Fruit fly (Drosophila melanogaster): Measurements from ENCODE around the gene CG7069.
A peak's percentile ranks its signal among the peaks of the same experiment; 100 is the strongest.

Gene CG7069

DNA sequence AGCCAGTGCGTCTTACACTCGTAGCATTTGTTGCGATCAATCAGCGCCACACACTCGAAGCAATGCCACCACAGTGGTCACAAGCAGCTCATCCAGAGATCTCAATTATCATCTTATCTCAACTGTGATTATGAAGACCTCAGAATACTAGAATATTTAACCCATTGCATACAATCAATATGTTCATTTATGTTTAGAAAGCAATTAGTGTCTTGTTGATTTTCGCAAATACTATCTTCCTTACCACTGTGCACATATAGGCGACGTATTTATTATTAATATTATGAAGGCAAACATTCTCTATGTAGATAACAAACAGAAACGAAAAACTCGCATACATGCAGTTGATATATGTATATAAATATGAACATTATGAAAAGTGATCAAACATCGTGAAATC lies 13.8 kb upstream of the CG7069 start:
- no peak for TF ChIP-seq CG17801 (GFP tag; optimal IDR thresholded peaks at IDR 0.05; ENCODE audit: partially characterized antibody)

DNA sequence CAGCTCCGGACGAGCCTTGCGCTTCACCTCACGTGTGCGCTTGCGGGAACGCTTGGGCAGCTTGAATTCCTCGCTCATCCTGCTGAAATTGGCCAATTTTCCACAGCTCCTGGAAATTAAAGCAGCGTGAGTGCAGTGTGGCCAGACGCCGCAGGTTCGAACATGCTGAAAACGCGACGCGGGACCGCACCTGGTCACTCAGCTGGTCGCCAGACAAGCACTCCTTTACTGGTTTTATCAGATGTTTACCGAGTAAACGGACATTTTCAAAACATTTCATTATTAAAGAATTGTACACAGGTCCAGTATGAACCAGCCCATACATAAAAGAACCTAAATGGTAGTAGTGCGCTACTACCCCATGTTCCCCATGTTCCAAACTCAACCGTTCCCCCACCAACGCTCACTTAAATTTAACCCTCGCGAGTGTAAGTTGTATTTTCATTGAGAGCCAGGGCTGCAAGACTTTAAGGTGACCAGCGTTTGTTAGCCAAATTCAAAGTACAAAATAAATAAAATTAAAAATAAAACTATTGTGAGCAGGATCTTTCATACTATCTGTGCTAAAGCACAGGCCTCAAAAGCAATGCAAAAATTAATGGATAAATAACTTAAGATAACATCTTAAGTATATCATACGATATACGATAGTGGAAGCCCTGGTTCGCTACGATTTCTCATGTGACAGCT lies 10.3 kb upstream of the CG7069 start, which contains the start of the genes JMJD6, CG7071 and Muted:
Gene JMJD6, minus strand, starts transcription at position 154 of the 690 bp plus-strand sequence.
Gene CG7071, plus strand, starts transcription at position 403 of the 690 bp plus-strand sequence.
Gene Muted, plus strand, starts transcription at position 403 of the 690 bp plus-strand sequence.
- TF ChIP-seq CG17801 (GFP tag; optimal IDR thresholded peaks at IDR 0.05; ENCODE audit: partially characterized antibody) = peak; percentile 82

DNA sequence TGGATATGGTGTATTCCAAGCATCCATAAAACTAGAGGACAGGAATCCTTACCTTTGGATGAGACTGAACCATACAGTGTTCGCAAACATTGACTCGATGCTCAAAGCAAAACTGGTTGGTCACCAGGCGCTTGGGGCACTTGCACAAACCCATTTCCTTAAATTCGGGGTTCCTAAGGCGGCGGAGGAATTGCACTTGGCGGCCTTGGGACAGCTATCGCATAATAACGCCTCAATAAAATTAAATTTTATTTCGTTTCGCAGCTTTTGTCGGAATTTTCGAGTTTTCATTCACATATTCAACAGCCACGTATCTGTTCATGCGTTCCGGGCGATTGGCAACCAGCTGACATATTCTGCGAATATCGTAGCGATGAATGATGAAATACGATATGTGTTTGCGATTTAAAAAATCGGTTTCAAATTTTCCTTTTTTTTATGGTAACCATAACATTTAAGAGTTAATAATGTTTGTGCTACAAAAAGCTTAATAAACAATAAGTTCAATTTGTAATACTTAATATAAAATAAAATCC lies 6.9 kb upstream of the CG7069 start, which contains the start of gene CG5382:
Gene CG5382, minus strand, starts transcription at position 324 of the 536 bp plus-strand sequence.
- TF ChIP-seq CG17801 (GFP tag; optimal IDR thresholded peaks at IDR 0.05; ENCODE audit: partially characterized antibody) = peak; percentile 26

DNA sequence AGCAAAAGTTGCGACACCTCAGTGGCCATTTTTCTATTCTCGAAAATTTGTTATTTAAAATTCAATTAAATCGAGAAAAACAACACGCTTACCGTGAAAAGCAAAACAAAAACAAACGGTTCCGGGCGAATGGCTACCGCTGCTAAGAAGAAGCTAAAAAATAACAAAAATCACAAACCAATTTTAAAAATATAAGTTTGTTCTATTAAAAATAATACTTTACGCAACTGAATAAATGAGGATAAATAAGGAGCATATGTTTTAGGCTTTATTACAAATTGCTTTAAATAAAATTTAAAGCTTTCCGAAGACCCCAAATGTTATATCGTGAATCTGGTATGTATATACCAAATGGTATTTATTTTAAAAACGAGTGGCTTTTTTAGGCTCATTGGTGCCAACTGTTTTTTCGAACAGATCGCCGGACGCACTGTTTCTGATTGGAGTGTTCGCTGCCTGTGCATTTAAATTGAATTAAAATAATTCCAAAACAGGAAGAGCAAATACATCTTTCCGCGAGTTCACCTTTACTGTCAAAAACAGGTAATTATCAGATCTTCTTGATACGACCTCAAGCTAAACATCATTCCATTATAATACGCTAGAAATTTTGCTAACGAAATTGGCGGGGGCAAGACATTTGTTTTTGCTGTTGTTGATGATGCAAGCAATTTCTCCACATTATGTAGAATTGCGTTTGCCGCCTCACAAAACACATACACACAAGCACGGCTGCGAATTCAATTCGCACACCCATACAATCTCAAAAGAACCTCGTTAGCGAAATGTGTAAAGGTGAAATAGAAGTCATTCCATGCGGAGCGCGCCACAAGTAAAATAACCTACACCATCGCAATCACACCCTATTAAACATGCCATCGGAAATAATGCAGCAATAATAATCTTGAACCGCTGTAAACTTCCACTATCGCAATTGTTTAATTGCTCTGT lies 5.2 kb upstream of the CG7069 start, which contains the start of the genes Polr3F and PyK:
Gene Polr3F, minus strand, starts transcription at position 248 of the 951 bp plus-strand sequence.
Gene PyK, plus strand, starts transcription at position 411 of the 951 bp plus-strand sequence.
- peak; percentile 87 for TF ChIP-seq CG17801 (GFP tag; optimal IDR thresholded peaks at IDR 0.05; ENCODE audit: partially characterized antibody)

DNA sequence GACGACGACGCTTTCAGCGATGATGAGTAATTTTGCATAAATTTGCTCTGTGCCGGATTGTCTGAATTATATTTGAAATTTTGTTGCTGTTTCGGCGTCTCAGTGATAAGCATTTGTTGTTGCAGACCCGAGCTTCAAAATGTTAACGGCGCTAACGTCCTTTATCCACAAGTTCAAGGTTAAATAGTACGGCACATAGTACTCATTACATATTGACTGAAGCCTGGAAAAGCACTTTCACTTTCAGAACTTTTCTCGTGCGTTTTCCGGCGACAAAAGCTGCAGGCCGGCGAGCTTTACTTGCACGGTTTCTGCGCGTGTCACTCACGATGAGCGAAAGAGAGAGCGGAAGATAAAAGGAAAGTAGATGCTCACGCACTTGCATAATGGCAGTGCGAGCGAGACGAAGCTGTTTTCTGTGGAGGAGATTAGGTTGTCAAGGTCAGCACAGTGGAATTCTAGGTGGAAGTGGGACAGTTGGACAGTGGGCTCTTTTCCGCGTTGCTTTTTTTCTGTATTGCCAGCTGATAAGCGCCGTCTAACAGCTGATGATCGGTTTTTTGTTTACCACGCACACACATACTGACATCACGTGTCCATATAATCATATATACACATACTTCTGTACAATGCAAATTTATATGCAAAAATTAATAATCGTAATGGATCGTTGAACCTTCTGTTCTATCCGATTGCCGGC lies 4.4 kb upstream of the CG7069 start:
- TF ChIP-seq CG17801 (GFP tag; optimal IDR thresholded peaks at IDR 0.05; ENCODE audit: partially characterized antibody) = no peak

DNA sequence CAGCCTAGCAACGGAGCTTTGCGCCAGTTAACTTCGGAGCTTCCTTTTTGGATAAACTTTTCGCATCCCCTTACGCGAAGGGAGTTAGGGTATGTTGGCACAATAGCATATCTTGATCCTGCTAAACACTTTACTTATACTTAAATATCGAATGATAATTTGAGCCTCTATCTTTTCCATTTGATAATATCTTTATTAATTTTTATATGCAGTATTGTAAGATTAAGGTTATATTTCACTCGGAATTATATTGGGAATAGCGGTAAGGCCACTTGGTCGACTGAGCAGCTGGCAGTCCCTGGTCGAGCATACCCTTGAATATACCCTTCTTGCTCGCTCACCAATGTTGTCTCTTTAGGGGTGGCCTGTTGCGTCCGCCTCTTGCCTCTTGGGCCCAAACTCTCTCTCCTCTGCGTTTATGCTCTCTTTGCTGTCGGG lies 3.8 kb upstream of the CG7069 start:
- TF ChIP-seq CG17801 (GFP tag; optimal IDR thresholded peaks at IDR 0.05; ENCODE audit: partially characterized antibody) = no peak

DNA sequence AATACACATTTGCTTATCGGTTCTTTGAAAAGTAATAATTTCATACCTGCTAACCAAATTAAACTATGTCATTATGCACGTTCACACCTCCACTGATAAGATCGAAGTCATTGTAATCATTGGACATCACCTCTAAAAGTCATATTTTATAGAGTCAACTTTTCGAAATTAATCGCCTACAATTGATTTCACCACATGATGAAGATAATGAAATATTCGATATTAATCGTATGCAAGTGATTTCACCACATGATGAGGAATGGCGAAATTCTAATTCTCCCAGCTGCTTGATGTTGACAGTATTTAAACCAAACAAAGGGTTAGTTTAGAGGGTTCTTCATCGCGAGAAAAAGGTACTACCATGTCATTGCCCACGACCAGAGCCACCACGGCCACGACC lies 3.0 kb downstream of the CG7069 start, which contains the start of gene CG18596:
Gene CG18596, plus strand, starts transcription at position 250 of the 400 bp plus-strand sequence.
- peak; percentile 44 for TF ChIP-seq CG17801 (GFP tag; optimal IDR thresholded peaks at IDR 0.05; ENCODE audit: partially characterized antibody)

DNA sequence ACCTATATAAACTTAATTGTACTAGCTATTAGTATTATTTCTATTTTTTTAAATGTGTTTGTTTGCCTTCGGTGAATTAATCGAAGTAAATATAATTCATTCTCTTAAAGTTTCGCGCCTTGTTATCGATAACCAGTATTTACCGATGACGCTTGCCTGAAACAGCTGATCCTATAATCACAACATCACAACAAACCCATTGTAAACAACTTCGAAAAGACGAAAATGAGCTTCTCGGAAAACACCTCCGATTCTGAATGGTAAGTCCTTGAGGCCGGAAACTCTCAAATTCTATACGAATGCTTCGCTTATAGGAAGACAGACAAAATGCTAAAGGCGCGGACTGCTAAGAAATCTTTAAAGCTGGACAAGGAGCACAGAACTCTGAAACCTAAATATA lies 7.3 kb downstream of the CG7069 start, which contains the start of gene CG34149:
Gene CG34149, plus strand, starts transcription at position 187 of the 400 bp plus-strand sequence.
- no peak for TF ChIP-seq CG17801 (GFP tag; optimal IDR thresholded peaks at IDR 0.05; ENCODE audit: partially characterized antibody)

DNA sequence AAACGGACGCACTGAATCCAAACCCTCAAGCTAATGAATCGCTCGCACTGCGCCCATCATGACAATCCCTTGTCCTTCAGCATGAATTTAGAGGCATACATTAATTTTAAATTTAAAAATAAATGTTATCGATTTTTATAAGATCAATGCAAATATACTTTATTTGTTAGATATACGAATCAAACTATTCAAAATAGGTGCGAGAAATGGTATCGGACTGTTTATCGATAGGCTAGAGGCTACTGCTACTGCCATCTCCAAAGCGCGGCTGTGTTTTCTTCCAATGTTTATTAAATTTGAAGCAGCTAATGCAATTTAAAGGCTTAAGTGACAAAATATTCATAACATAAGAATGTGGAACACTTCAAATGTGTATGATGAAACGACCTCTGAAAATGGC lies 8.4 kb downstream of the CG7069 start, which contains the start of gene CG43342:
Gene CG43342, plus strand, starts transcription at position 264 of the 400 bp plus-strand sequence.
- TF ChIP-seq CG17801 (GFP tag; optimal IDR thresholded peaks at IDR 0.05; ENCODE audit: partially characterized antibody) = no peak

DNA sequence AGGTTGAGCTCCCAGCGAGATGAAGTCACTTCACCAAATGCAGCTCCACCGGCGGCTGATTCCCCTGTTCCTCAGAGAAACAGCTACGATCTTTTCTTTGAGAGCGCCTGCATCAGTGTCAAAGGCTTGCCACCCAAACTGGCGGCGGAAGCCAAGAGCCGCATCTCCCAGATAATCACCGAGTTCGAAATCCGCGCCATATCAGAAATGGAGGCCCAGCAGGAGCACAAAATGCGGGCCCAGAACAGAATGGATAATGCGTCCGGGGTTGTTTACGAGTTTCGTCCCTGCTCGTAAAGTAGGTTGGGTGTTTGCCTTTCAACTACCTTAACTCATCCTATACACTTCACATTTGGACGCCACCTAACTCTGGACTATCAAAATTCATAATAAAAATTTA lies 9.1 kb downstream of the CG7069 start, which contains the start of gene Gpdh3:
Gene Gpdh3, plus strand, starts transcription at position 301 of the 400 bp plus-strand sequence.
- no peak for TF ChIP-seq CG17801 (GFP tag; optimal IDR thresholded peaks at IDR 0.05; ENCODE audit: partially characterized antibody)

DNA sequence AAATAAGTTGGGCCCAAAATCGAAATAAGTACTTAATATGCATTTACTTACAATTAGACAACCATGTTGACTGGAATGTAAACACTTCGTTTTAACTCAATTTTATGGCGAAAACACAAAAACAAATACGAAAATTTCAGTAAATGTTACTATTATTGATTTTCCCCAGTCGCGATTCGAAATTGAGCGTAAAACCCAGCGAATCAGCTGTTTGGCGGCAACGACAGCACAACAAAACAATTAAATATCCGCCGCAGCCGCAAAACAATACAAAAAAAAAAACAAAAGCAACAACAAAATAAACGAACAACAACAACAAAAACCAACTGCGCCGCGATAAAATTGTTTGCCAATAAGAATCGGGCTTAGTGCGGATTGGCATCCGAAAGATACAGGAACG lies 17.0 kb downstream of the CG7069 start, which contains the start of the genes CAH8 and CG7059:
Gene CAH8, minus strand, starts transcription at position 101 of the 400 bp plus-strand sequence.
Gene CG7059, plus strand, starts transcription at position 167 of the 400 bp plus-strand sequence.
- no peak for TF ChIP-seq CG17801 (GFP tag; optimal IDR thresholded peaks at IDR 0.05; ENCODE audit: partially characterized antibody)

DNA sequence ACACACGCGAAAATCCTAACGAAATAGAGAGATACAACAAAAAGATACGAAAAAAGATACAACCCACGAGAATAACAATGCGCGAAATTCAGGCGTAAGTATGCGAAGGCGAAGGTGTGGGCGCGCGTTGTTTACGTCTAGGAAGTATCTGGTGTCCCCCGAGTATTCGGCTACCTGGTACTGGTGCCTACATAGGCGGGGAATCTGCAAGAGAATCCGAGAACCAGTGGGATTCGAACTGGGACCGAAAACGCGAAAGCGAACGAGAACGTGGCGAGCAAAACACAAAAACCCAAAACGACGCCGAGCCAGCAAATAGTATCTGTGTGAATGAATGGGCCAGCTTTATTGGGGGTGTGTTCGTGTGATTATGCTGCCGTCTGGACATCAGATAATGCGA lies 17.5 kb downstream of the CG7069 start:
- no peak for TF ChIP-seq CG17801 (GFP tag; optimal IDR thresholded peaks at IDR 0.05; ENCODE audit: partially characterized antibody)

DNA sequence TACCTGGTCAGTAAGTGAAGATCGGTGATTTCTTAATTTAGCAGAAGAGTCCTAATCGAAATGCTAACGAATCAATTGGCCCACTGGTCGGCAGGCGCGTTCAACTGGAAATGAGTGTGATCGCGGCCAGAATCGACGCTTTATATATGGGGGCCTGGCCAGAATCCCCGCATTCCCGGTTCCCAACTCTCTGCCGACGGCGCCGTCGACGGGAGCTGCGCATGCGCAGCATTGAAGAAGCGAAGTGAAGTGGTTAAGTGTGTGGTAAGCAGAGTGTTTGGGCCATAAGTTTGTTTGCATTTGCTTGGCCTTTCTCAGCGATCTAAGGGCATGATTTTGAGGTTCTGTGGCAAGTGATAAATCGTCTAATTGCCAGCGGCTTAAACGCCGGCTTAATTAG lies 21.4 kb downstream of the CG7069 start, which contains the start of gene CG13857:
Gene CG13857, minus strand, starts transcription at position 101 of the 400 bp plus-strand sequence.
- TF ChIP-seq CG17801 (GFP tag; optimal IDR thresholded peaks at IDR 0.05; ENCODE audit: partially characterized antibody) = no peak
